Worm (Caenorhabditis elegans): ENCODE measurements around the gene C50E10.1.

DNA sequence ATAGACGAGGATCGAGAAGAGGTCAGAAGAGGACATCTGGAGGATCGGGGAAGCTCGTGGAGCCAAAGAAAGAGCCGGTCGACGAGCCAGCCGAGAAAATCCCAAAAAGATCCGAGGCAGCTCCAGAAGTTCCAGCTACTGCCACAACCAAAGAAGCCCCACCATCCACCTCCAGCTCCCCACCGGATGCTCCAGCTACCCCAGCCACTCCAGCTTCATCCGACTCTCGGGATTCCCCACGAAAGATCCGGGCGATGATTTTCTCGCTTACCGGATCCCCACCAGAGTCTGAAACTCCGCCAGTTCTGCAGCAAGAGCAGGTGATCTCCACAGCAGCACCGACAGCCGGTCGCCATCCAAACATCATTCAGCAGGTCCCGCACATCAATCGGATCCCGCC, 40.7 kb upstream of the C50E10.1 start:
- TF ChIP-seq lin-15B (tag; optimal IDR thresholded peaks at IDR 0.05): no peak
- no peak for TF ChIP-seq aha-1 (tag; optimal IDR thresholded peaks at IDR 0.05)
- no peak for TF ChIP-seq lin-39 (tag; optimal IDR thresholded peaks at IDR 0.05)
- no peak for TF ChIP-seq nhr-71 (tag; optimal IDR thresholded peaks at IDR 0.05)
- no peak for TF ChIP-seq isw-1 (GFP tag; IDR thresholded peaks at IDR 0.05)
- no peak for TF ChIP-seq lin-13 (GFP tag; optimal IDR thresholded peaks at IDR 0.05)

Data from whole organism, L1 larva.